Fruit fly (Drosophila melanogaster) whole organism, embryonic: Measurements from ENCODE around the gene Ids.
A peak's percentile ranks its signal among the peaks of the same experiment; 100 is the strongest.

Experiments
- Ada2b ChIP-seq: fragments of 200-800 bp; sonication (Bioruptor generic); IDR thresholded peaks from 2 replicates; pipeline ENCODE4 v1.3.6; 2022; ENCODE audit warnings: missing biosample characterization, missing genetic modification characterization
- CG10209 ChIP-seq: fragments of 200-800 bp; sonication (Bioruptor generic); optimal IDR thresholded peaks from 3 replicates; lab custom pipeline; 2017; ENCODE audit warnings: missing biosample characterization, mild to moderate bottlenecking, missing genetic modification characterization, missing genetic modification reagents
- CG1024 ChIP-seq: fragments of 200-800 bp; sonication (Bioruptor generic); IDR thresholded peaks from 2 replicates; pipeline ENCODE4 v1.3.6; 2022; ENCODE audit warnings: missing biosample characterization, missing genetic modification characterization
- CG10267 ChIP-seq: fragments of 200-800 bp; sonication (Bioruptor generic); optimal IDR thresholded peaks from 2 replicates; lab custom pipeline; 2018; ENCODE audit warnings: missing biosample characterization, mild to moderate bottlenecking, missing genetic modification characterization, moderate library complexity
- CG10366 ChIP-seq: fragments of 200-800 bp; sonication (Bioruptor generic); IDR thresholded peaks from 2 replicates; pipeline ENCODE4 v1.3.6; 2022; ENCODE audit warnings: missing biosample characterization, missing genetic modification characterization
- CG11695 ChIP-seq: fragments of 200-800 bp; sonication (Bioruptor generic); IDR thresholded peaks from 3 replicates; pipeline ENCODE4 v1.3.6; 2022; ENCODE audit warnings: missing biosample characterization, missing genetic modification characterization
- CG11723 ChIP-seq: fragments of 200-800 bp; sonication (Bioruptor generic); optimal IDR thresholded peaks from 2 replicates; lab custom pipeline; 2017; ENCODE audit warnings: missing biosample characterization, mild to moderate bottlenecking, missing genetic modification characterization
- CG12155 ChIP-seq: fragments of 200-800 bp; sonication (Bioruptor generic); optimal IDR thresholded peaks from 3 replicates; lab custom pipeline; 2016; ENCODE audit warnings: missing biosample characterization, missing genetic modification characterization
- CG1233 ChIP-seq: fragments of 200-800 bp; sonication (Bioruptor generic); optimal IDR thresholded peaks from 4 replicates; lab custom pipeline; 2018; ENCODE audit warnings: missing biosample characterization, mild to moderate bottlenecking, missing genetic modification characterization
- CG12659 ChIP-seq: fragments of 200-800 bp; sonication (Bioruptor generic); optimal IDR thresholded peaks from 3 replicates; lab custom pipeline; 2017; ENCODE audit warnings: mild to moderate bottlenecking, missing biosample characterization, missing genetic modification reagents, missing genetic modification characterization
- CG15514 ChIP-seq: fragments of 200-800 bp; sonication (Bioruptor generic); optimal IDR thresholded peaks from 3 replicates; lab custom pipeline; 2017; ENCODE audit warnings: missing biosample characterization, missing genetic modification characterization, mild to moderate bottlenecking, moderate library complexity, missing genetic modification reagents
- CG1603 ChIP-seq: fragments of 200-800 bp; sonication (Bioruptor generic); optimal IDR thresholded peaks from 2 replicates; lab custom pipeline; 2019; ENCODE audit warnings: missing biosample characterization, mild to moderate bottlenecking, missing genetic modification characterization, moderate library complexity
- CG16813 ChIP-seq: fragments of 200-800 bp; sonication (Bioruptor generic); IDR thresholded peaks from 3 replicates; pipeline ENCODE4 v1.3.6; 2022; ENCODE audit warnings: missing biosample characterization, missing genetic modification characterization; ENCODE audit not compliant: partially characterized antibody
- CG18011 ChIP-seq: fragments of 200-800 bp; sonication (Bioruptor generic); optimal IDR thresholded peaks from 2 replicates; lab custom pipeline; 2017; ENCODE audit warnings: missing biosample characterization, missing genetic modification characterization, mild to moderate bottlenecking, moderate library complexity, missing genotype
- CG3407 ChIP-seq: fragments of 200-800 bp; sonication (Bioruptor generic); optimal IDR thresholded peaks from 2 replicates; lab custom pipeline; 2018; ENCODE audit warnings: missing biosample characterization, mild to moderate bottlenecking, missing genetic modification characterization
- CG4730 ChIP-seq: fragments of 200-800 bp; sonication (Bioruptor generic); IDR thresholded peaks from 2 replicates; pipeline ENCODE4 v1.3.6; 2022; ENCODE audit warnings: missing biosample characterization, missing genetic modification characterization
- CG7839 ChIP-seq: fragments of 200-800 bp; sonication (Bioruptor generic); optimal IDR thresholded peaks from 3 replicates; lab custom pipeline; 2018; ENCODE audit warnings: missing biosample characterization, mild to moderate bottlenecking, missing genetic modification characterization, moderate library complexity
- CG8924 ChIP-seq: fragments of 200-800 bp; optimal IDR thresholded peaks from 3 replicates; lab custom pipeline; 2019; ENCODE audit warnings: missing biosample characterization, mild to moderate bottlenecking, missing genetic modification characterization, moderate library complexity
- CoRest ChIP-seq: fragments of 200-800 bp; sonication (Bioruptor generic); optimal IDR thresholded peaks from 3 replicates; lab custom pipeline; 2018; ENCODE audit warnings: missing biosample characterization, mild to moderate bottlenecking, missing genetic modification characterization, moderate library complexity
- Drgx ChIP-seq: fragments of 200-800 bp; sonication (Bioruptor generic); IDR thresholded peaks from 2 replicates; pipeline ENCODE4 v1.3.6; 2022; ENCODE audit warnings: missing biosample characterization, missing genetic modification characterization
- Ets65A ChIP-seq: fragments of 200-800 bp; sonication (Bioruptor generic); peaks from one replicate; lab custom pipeline; 2016; ENCODE audit warnings: missing biosample characterization, missing genetic modification characterization
- Hand ChIP-seq: fragments of 200-800 bp; sonication (Bioruptor generic); optimal IDR thresholded peaks from 2 replicates; lab custom pipeline; 2017; ENCODE audit warnings: mild to moderate bottlenecking, missing biosample characterization, missing genetic modification reagents, missing genetic modification characterization
- Hr78 ChIP-seq, 2 experiments: fragments of 200-800 bp in 1 of 2; fragments of >200 bp in 1 of 2; sonication (Bioruptor generic) in 1 of 2; optimal IDR thresholded peaks; 2 replicates each; lab custom pipeline; 2017 to 2019; ENCODE audit warnings: missing biosample characterization in 2 of 2, missing genetic modification characterization in 2 of 2, mild to moderate bottlenecking in 1 of 2, moderate library complexity in 1 of 2
- Lim3 ChIP-seq: fragments of 200-800 bp; sonication (Bioruptor generic); IDR thresholded peaks from 2 replicates; pipeline ENCODE4 v1.3.6; 2022; ENCODE audit warnings: missing biosample characterization, missing genetic modification characterization
- Rx ChIP-seq: fragments of 200-800 bp; sonication (Bioruptor generic); IDR thresholded peaks from 2 replicates; pipeline ENCODE4 v1.3.6; 2022; ENCODE audit warnings: missing biosample characterization, missing genetic modification characterization
- Usf ChIP-seq: fragments of 200-800 bp; sonication (Bioruptor generic); optimal IDR thresholded peaks from 2 replicates; lab custom pipeline; 2017; ENCODE audit warnings: missing genotype, missing biosample characterization, missing genetic modification characterization
- ac ChIP-seq: fragments of 200-800 bp; sonication (Bioruptor generic); optimal IDR thresholded peaks from 3 replicates; lab custom pipeline; 2017; ENCODE audit warnings: missing biosample characterization, mild to moderate bottlenecking, missing genetic modification characterization
- ap ChIP-seq: fragments of 200-800 bp; sonication (Bioruptor generic); IDR thresholded peaks from 2 replicates; pipeline ENCODE4 v1.3.6; 2022; ENCODE audit warnings: missing biosample characterization, missing genetic modification characterization
- ato ChIP-seq: fragments of 200-800 bp; sonication (Bioruptor generic); IDR thresholded peaks from 2 replicates; pipeline ENCODE4 v1.3.6; 2022; ENCODE audit warnings: missing biosample characterization, missing genetic modification characterization; ENCODE audit not compliant: partially characterized antibody
- bsh ChIP-seq, 2 experiments: fragments of 200-800 bp; sonication (Bioruptor generic); optimal IDR thresholded peaks; 2 replicates each; lab custom pipeline; 2017 to 2018; ENCODE audit warnings: mild to moderate bottlenecking in 2 of 2, missing biosample characterization in 2 of 2, missing genetic modification characterization in 2 of 2, moderate library complexity in 1 of 2
- croc ChIP-seq: fragments of 200-800 bp; sonication (Bioruptor generic); conservative IDR thresholded peaks from 3 replicates; pipeline ENCODE4 v1.3.6; 2022; ENCODE audit warnings: missing biosample characterization, missing genetic modification characterization
- cwo ChIP-seq: fragments of 200-800 bp; sonication (Bioruptor generic); optimal IDR thresholded peaks from 3 replicates; lab custom pipeline; 2017; ENCODE audit warnings: missing biosample characterization, missing genetic modification characterization, mild to moderate bottlenecking, moderate library complexity, missing genetic modification reagents
- dm ChIP-seq: fragments of 200-800 bp; sonication (Bioruptor generic); optimal IDR thresholded peaks from 3 replicates; lab custom pipeline; 2016; ENCODE audit warnings: missing biosample characterization, missing genetic modification characterization
- ewg ChIP-seq: fragments of 200-800 bp; sonication (Bioruptor generic); optimal IDR thresholded peaks from 3 replicates; lab custom pipeline; 2017; ENCODE audit warnings: mild to moderate bottlenecking, missing biosample characterization, missing genetic modification reagents, missing genetic modification characterization
- exex ChIP-seq: fragments of 200-800 bp; sonication (Bioruptor generic); optimal IDR thresholded peaks from 4 replicates; lab custom pipeline; 2018; ENCODE audit warnings: missing biosample characterization, mild to moderate bottlenecking, missing genetic modification characterization, moderate library complexity
- fd102C ChIP-seq: fragments of 200-800 bp; sonication (Bioruptor generic); optimal IDR thresholded peaks from 2 replicates; lab custom pipeline; 2018; ENCODE audit warnings: missing biosample characterization, mild to moderate bottlenecking, missing genetic modification characterization, moderate library complexity
- fd3F ChIP-seq: fragments of 200-800 bp; sonication (Bioruptor generic); optimal IDR thresholded peaks from 2 replicates; lab custom pipeline; 2018; ENCODE audit warnings: missing biosample characterization, mild to moderate bottlenecking, missing genetic modification characterization, moderate library complexity
- gem ChIP-seq: fragments of 200-800 bp; sonication (Bioruptor generic); optimal IDR thresholded peaks from 2 replicates; lab custom pipeline; 2019; ENCODE audit warnings: missing biosample characterization, mild to moderate bottlenecking, missing genetic modification characterization, moderate library complexity
- gro ChIP-seq: fragments of 200-800 bp; sonication (Bioruptor generic); optimal IDR thresholded peaks from 2 replicates; lab custom pipeline; 2016; ENCODE audit warnings: missing biosample characterization, missing genetic modification characterization
- lov ChIP-seq, 2 experiments: fragments of 200-800 bp in 1 of 2; fragments of >200 bp in 1 of 2; sonication (Bioruptor generic) in 1 of 2; IDR thresholded peaks in 1 of 2; optimal IDR thresholded peaks in 1 of 2; 2 replicates in 1 of 2; 3 replicates in 1 of 2; pipeline versions ENCODE4 v1.3.6 to Lab custom; 2017 to 2022; ENCODE audit warnings: missing biosample characterization in 1 of 2, missing genetic modification characterization in 1 of 2
- pita ChIP-seq: fragments of 200-800 bp; sonication (Bioruptor generic); optimal IDR thresholded peaks from 2 replicates; lab custom pipeline; 2017; ENCODE audit warnings: missing biosample characterization, mild to moderate bottlenecking, missing genetic modification characterization
- run ChIP-seq: fragments of 200-800 bp; sonication (Bioruptor generic); optimal IDR thresholded peaks from 3 replicates; lab custom pipeline; 2018; ENCODE audit warnings: missing biosample characterization, mild to moderate bottlenecking, missing genetic modification characterization
- sd ChIP-seq: fragments of 200-800 bp; sonication (Bioruptor generic); optimal IDR thresholded peaks from 3 replicates; lab custom pipeline; 2018; ENCODE audit warnings: missing biosample characterization, mild to moderate bottlenecking, missing genetic modification characterization, moderate library complexity
- tap ChIP-seq: fragments of 200-800 bp; optimal IDR thresholded peaks from 3 replicates; lab custom pipeline; 2019; ENCODE audit warnings: missing biosample characterization, mild to moderate bottlenecking, missing genetic modification characterization, moderate library complexity
- tgo ChIP-seq: fragments of 200-800 bp; sonication (Bioruptor generic); IDR thresholded peaks from 3 replicates; pipeline ENCODE4 v1.3.6; 2022; ENCODE audit warnings: missing biosample characterization, missing genetic modification characterization
- usp ChIP-seq: fragments of >200 bp; optimal IDR thresholded peaks from 2 replicates; lab custom pipeline; 2017; ENCODE audit warnings: missing biosample characterization, missing genetic modification characterization
- yki ChIP-seq: fragments of >200 bp; optimal IDR thresholded peaks from 3 replicates; lab custom pipeline; 2018
- zfh2 ChIP-seq: fragments of 200-800 bp; sonication (Bioruptor generic); optimal IDR thresholded peaks from 2 replicates; lab custom pipeline; 2016; ENCODE audit warnings: missing biosample characterization, missing genetic modification characterization

Gene Ids

DNA sequence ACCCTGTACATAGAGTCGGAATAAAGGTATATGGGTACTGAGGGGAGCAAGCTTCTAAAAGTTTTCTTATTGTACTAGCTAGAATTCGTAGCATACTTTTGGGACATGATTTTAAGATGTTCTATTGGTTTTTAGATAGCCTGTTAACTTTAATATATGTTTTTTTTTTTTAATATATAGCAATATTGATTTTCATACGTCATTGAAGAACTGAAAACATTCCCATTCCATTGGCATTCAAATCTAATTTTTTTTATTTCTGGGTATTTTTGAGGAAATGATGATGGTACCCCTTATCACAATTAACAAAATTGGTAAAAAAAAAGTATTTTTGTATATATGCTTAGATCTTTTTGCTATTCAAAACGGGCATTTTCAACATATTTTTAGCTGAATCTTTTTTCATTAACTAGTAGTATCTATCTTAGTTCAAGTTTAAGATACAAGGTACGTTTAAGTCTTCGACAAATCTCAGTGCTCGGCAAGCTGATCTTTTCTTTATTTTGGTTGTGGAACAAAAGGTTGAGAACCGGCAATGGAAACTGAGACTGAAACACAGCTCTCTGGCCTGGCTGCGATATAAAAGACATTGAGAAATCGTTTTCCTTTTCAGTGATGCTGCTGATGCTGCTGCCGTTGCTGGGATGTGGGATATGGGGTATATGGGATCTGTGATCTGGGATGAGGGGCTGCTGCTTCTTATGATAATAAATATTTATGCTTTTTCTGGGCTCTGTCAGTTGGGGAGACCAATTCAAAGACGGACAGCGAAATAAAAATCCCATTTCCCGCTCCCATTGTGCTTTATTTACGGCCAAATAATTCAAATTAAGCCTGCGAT is 6.7 kb downstream of the Ids start (continued):
- TF ChIP-seq CG10366 (GFP tag; lab: Robert Waterston, UW) (no peak), CG15514 (no peak), croc (no peak; the same call in 2 of the 3 replicates), Hr78 (GFP tag; optimal IDR thresholded peaks at IDR 0.05; lab: Kevin White, UChicago) (no peak), CG18011 (GFP tag; lab: Kevin White, UChicago) (no peak), tap (no peak), CG12659 (peak; percentile 43), CG3407 (GFP tag; lab: Kevin White, UChicago) (no peak), fd3F (no peak), fd102C (GFP tag; lab: Kevin White, UChicago) (no peak), CG11695 (GFP tag; lab: Robert Waterston, UW) (peak; percentile 43; the same call in 1 of the 3 replicates), pita (GFP tag; lab: Kevin White, UChicago) (no peak), CoRest (tag; lab: Kevin White, UChicago) (peak; percentile 66), yki (no peak), CG1233 (no peak), ewg (GFP tag; lab: Kevin White, UChicago) (no peak), zfh2 (GFP tag; lab: Kevin White, UChicago) (no peak), bsh (GFP tag; optimal IDR thresholded peaks at IDR 0.05; lab: Kevin White, UChicago) (peak; percentile 2 to 49), sd (no peak), Ets65A (GFP tag; lab: Kevin White, UChicago) (peak; percentile 89), Drgx (GFP tag; lab: Robert Waterston, UW) (peak; percentile 44; the same call in 1 of the 2 replicates), dm (GFP tag; lab: Kevin White, UChicago) (no peak), lov (optimal IDR thresholded peaks at IDR 0.05; lab: Kevin White, UChicago) (no peak), lov (GFP tag; IDR thresholded peaks at IDR 0.05; lab: Robert Waterston, UW) (no peak), CG8924 (tag; lab: Kevin White, UChicago) (peak; percentile 45), Lim3 (GFP tag; lab: Robert Waterston, UW) (no peak), CG11723 (GFP tag; lab: Kevin White, UChicago) (no peak), run (no peak), exex (tag; lab: Kevin White, UChicago) (no peak), ap (GFP tag; lab: Robert Waterston, UW) (no peak), CG4730 (GFP tag; lab: Robert Waterston, UW) (no peak), ac (no peak), gem (tag; lab: Kevin White, UChicago) (peak; percentile 64), Ada2b (no peak), tgo (GFP tag; lab: Robert Waterston, UW) (peak; percentile 44; the same call in 1 of the 3 replicates), CG1603 (tag; lab: Kevin White, UChicago) (no peak), cwo (no peak), Hand (GFP tag; lab: Kevin White, UChicago) (no peak), CG16813 (no peak), CG10209 (peak; percentile 57), Usf (peak; percentile 33), gro (GFP tag; lab: Kevin White, UChicago) (no peak), ato (no peak), CG12155 (GFP tag; lab: Kevin White, UChicago) (peak; percentile 14), usp (GFP tag; lab: Kevin White, UChicago) (no peak), CG7839 (tag; lab: Kevin White, UChicago) (peak; percentile 61), Rx (0 out of 2 replicates have a peak, but pooled peaks have one; percentile 5), CG1024 (GFP tag; lab: Robert Waterston, UW) (no peak), CG10267 (peak; percentile 52)
